Fruit fly (Drosophila melanogaster): Measurements from ENCODE around the gene Meltrin.

Gene Meltrin

dm6 chr3R:14741192-14741915 lies 44.3 kb upstream of the Meltrin start, which contains the start of the genes eff and jvl (continued):
- TF ChIP-seq CG1832 (GFP tag; optimal IDR thresholded peaks at IDR 0.05) (peak; percentile 41), Sry-δ (GFP tag; optimal IDR thresholded peaks at IDR 0.05) (peak; percentile 92), HLH54F (GFP tag; optimal IDR thresholded peaks at IDR 0.05) (peak; percentile 52), CG18262 (tag; optimal IDR thresholded peaks at IDR 0.05) (peak; percentile 16), disco-r (GFP tag; optimal IDR thresholded peaks at IDR 0.05) (no peak), CG4617 (GFP tag; optimal IDR thresholded peaks at IDR 0.05; ENCODE audit: borderline replicate concordance) (peak; percentile 83), nerfin-2 (GFP tag; IDR thresholded peaks at IDR 0.05; ENCODE audit: partially characterized antibody) (peak; percentile 91), vvl (GFP tag; IDR thresholded peaks at IDR 0.05) (peak; percentile 68), nmo (GFP tag; optimal IDR thresholded peaks at IDR 0.05) (peak; percentile 35), Rx (GFP tag; IDR thresholded peaks at IDR 0.05) (peak; percentile 39), ewg (GFP tag; optimal IDR thresholded peaks at IDR 0.05) (no peak), Oli (tag; optimal IDR thresholded peaks at IDR 0.05) (no peak), scrt (GFP tag; optimal IDR thresholded peaks at IDR 0.05) (no peak), knrl (GFP tag; IDR thresholded peaks at IDR 0.05; ENCODE audit: partially characterized antibody) (peak; percentile 96), Nf-YB (GFP tag; optimal IDR thresholded peaks at IDR 0.05) (no peak), nau (GFP tag; optimal IDR thresholded peaks at IDR 0.05) (no peak), stwl (tag; optimal IDR thresholded peaks at IDR 0.05) (peak; percentile 64), Atf6 (GFP tag; IDR thresholded peaks at IDR 0.05) (0 out of 2 replicates have a peak, but pooled peaks have one; percentile 46), tna (GFP tag; IDR thresholded peaks at IDR 0.05; ENCODE audit: partially characterized antibody) (peak; percentile 84), klu (GFP tag; IDR thresholded peaks at IDR 0.05) (peak; percentile 68), CG9797 (GFP tag; optimal IDR thresholded peaks at IDR 0.05) (peak; percentile 38), sr (GFP tag; IDR thresholded peaks at IDR 0.05) (no peak), Lhr (GFP tag; optimal IDR thresholded peaks at IDR 0.05) (peak; percentile 33), CG3726 (GFP tag; IDR thresholded peaks at IDR 0.05) (no peak), gem (tag; optimal IDR thresholded peaks at IDR 0.05) (peak; percentile 54), CG4820 (GFP tag; optimal IDR thresholded peaks at IDR 0.05) (no peak), CG34422 (GFP tag; IDR thresholded peaks at IDR 0.05) (peak; percentile 15; the same call in 1 of the 3 replicates), dan (GFP tag; IDR thresholded peaks at IDR 0.05) (no peak), CG18476 (GFP tag; optimal IDR thresholded peaks at IDR 0.05) (peak; percentile 23), chinmo (GFP tag; IDR thresholded peaks at IDR 0.05; ENCODE audit: partially characterized antibody) (peak; percentile 77; the same call in 2 of the 4 replicates), CG6689 (GFP tag; IDR thresholded peaks at IDR 0.05) (0 out of 2 replicates have a peak, but pooled peaks have one; percentile 2), hb (GFP tag; IDR thresholded peaks at IDR 0.05; ENCODE audit: partially characterized antibody) (peak; percentile 95), tap (tag; optimal IDR thresholded peaks at IDR 0.05) (peak; percentile 20), zfh2 (GFP tag; optimal IDR thresholded peaks at IDR 0.05) (no peak), bigmax (GFP tag; optimal IDR thresholded peaks at IDR 0.05) (no peak), D19A (tag; optimal IDR thresholded peaks at IDR 0.05) (no peak), CG2120 (GFP tag; optimal IDR thresholded peaks at IDR 0.05) (peak; percentile 48), cas (GFP tag; IDR thresholded peaks at IDR 0.05) (peak; percentile 46; the same call in 1 of the 2 replicates), CG4328 (GFP tag; optimal IDR thresholded peaks at IDR 0.05) (no peak), tin (GFP tag; optimal IDR thresholded peaks at IDR 0.05) (peak; percentile 41), CG18764 (GFP tag; optimal IDR thresholded peaks at IDR 0.05) (no peak), Drgx (GFP tag; IDR thresholded peaks at IDR 0.05) (peak; percentile 41; the same call in 1 of the 2 replicates), CG17328 (GFP tag; IDR thresholded peaks at IDR 0.05) (peak; percentile 43; the same call in 1 of the 2 replicates), Bdp1 (GFP tag; optimal IDR thresholded peaks at IDR 0.05) (no peak), insv (GFP tag; optimal IDR thresholded peaks at IDR 0.05) (no peak), CG4730 (GFP tag; IDR thresholded peaks at IDR 0.05) (peak; percentile 29; the same call in 1 of the 2 replicates), ems (GFP tag; optimal IDR thresholded peaks at IDR 0.05) (peak; percentile 25), pzg (GFP tag; optimal IDR thresholded peaks at IDR 0.05) (peak; percentile 62), Gug (GFP tag; IDR thresholded peaks at IDR 0.05) (peak; percentile 70; the same call in 3 of the 4 replicates)

All from whole organism, embryonic.